Worm (Caenorhabditis elegans) whole organism, early embryonic: ENCODE measurements around the gene T05A8.1.

Source experiments
- B0310.2 ChIP-seq: sonication (generic microtip); optimal IDR thresholded peaks from 2 replicates; lab custom pipeline; 2016; ENCODE audit warnings: mild to moderate bottlenecking, missing genetic modification characterization, missing compliant biosample characterization
- ama-1 ChIP-seq: fragments of 150-350 bp; optimal IDR thresholded peaks from 2 replicates; lab custom pipeline; 2014
- ceh-13 ChIP-seq: fragments of 200-800 bp; sonication (Bioruptor generic); optimal IDR thresholded peaks from 2 replicates; lab custom pipeline; 2018; ENCODE audit warnings: mild to moderate bottlenecking, missing genetic modification characterization, missing compliant biosample characterization
- flt-1 ChIP-seq: fragments of 200-800 bp; sonication (Bioruptor generic); IDR thresholded peaks from 2 replicates; pipeline ENCODE4 v1.3.6; 2022; ENCODE audit warnings: missing genetic modification characterization, missing compliant biosample characterization
- pes-1 ChIP-seq: fragments of 200-800 bp; sonication (Bioruptor generic); IDR thresholded peaks from 2 replicates; pipeline ENCODE4 v1.3.6; 2022; ENCODE audit warnings: missing genetic modification reagents, missing genetic modification characterization, missing compliant biosample characterization
- sea-1 ChIP-seq: fragments of 200-800 bp; sonication (Bioruptor generic); conservative IDR thresholded peaks from 2 replicates; pipeline ENCODE4 v1.3.6; 2022; ENCODE audit warnings: missing genetic modification characterization, missing compliant biosample characterization
- tbx-11 ChIP-seq: fragments of 200-800 bp; sonication (Bioruptor generic); IDR thresholded peaks from 2 replicates; pipeline ENCODE4 v1.3.6; 2022; ENCODE audit warnings: missing genetic modification characterization, missing compliant biosample characterization
- tbx-37 ChIP-seq: fragments of 200-800 bp; sonication (Bioruptor generic); conservative IDR thresholded peaks from 2 replicates; pipeline ENCODE4 v1.3.6; 2022; ENCODE audit warnings: missing genetic modification reagents, missing genetic modification characterization, missing compliant biosample characterization

- TF ChIP-seq pes-1 (GFP tag; lab: Robert Waterston, UW) (no peak), ama-1 (no peak), tbx-37 (GFP tag; lab: Robert Waterston, UW) (no peak), flt-1 (GFP tag; lab: Robert Waterston, UW) (no peak), B0310.2 (tag; lab: Kevin White, UChicago) (no peak), tbx-11 (no peak), ceh-13 (GFP tag; lab: Kevin White, UChicago) (no peak), sea-1 (GFP tag; lab: Robert Waterston, UW) (no peak)
These were observed 28.7 kb downstream of the T05A8.1 start, which contains the start of gene F34D6.1 for ce11 chrII:2681118-2681517.
